Fruit fly (Drosophila melanogaster): ENCODE results near the gene Mtp.

DNA sequence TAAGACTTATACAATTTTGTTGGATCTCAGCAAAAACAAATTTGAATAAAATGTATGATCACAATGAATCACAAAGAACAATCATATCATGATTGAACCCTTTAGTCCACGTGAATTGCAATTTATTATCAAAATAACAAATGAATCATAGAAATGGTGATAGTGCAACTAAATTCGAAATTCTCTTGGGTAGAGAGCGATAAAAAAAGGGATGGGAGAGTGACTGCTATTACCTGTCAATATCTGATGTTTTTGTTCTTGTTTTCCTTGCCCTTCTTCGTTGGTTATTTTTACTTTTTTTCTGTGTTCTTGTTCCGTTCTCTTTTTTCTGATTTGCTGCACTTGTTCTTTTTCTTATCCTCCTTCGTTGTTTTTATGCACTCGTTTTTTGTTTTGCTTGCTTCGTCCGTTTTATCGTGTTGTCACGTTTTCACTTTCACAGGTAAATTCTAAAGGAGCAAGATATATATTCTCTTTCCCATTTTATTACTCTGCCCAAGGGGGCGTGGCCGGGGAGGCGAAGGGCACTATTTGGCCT, 5.9 kb downstream of the Mtp start:
- no peak for TF ChIP-seq kay (GFP tag; ENCODE audit: borderline replicate concordance)
- no peak for TF ChIP-seq Hr96 (GFP tag; optimal IDR thresholded peaks at IDR 0.05)
- TF ChIP-seq CG7101 (tag; optimal IDR thresholded peaks at IDR 0.05), result no peak
- no peak for TF ChIP-seq cnc (optimal IDR thresholded peaks at IDR 0.05)
- no peak for TF ChIP-seq CG7045 (GFP tag; optimal IDR thresholded peaks at IDR 0.05)
- TF ChIP-seq CG5204 (GFP tag; optimal IDR thresholded peaks at IDR 0.05), result no peak
- TF ChIP-seq CG14711 (tag; optimal IDR thresholded peaks at IDR 0.05), result no peak
- TF ChIP-seq CG11617 (GFP tag; optimal IDR thresholded peaks at IDR 0.05), result no peak
- TF ChIP-seq bab1 (GFP tag; optimal IDR thresholded peaks at IDR 0.05), result no peak
- TF ChIP-seq tj (GFP tag; optimal IDR thresholded peaks at IDR 0.05), result no peak
- no peak for TF ChIP-seq CG1620 (GFP tag; optimal IDR thresholded peaks at IDR 0.05)

Measured in whole organism, adult.